Worm (Caenorhabditis elegans) whole organism, L4 larva: ENCODE data around the gene C33D3.5.

Source experiments
- F37D6.2 ChIP-seq: sonication (generic microtip); optimal IDR thresholded peaks from 2 replicates; lab custom pipeline; 2016; ENCODE audit warnings: mild to moderate bottlenecking, missing genetic modification characterization, missing compliant biosample characterization
- Y75B8A.6 ChIP-seq: fragments of 200-800 bp; sonication (Bioruptor generic); IDR thresholded peaks from 2 replicates; pipeline ENCODE4 v1.3.6; 2022; ENCODE audit warnings: missing genetic modification reagents, missing genetic modification characterization, missing compliant biosample characterization
- aly-2 ChIP-seq: sonication (generic microtip); optimal IDR thresholded peaks from 2 replicates; lab custom pipeline; 2018; ENCODE audit warnings: missing biosample characterization, missing genetic modification characterization
- ama-1 ChIP-seq: fragments of 150-350 bp; optimal IDR thresholded peaks from 2 replicates; lab custom pipeline; 2014; ENCODE audit warnings: inconsistent platforms, mixed read lengths
- fkh-10 ChIP-seq: fragments of 150-350 bp; optimal IDR thresholded peaks from 2 replicates; lab custom pipeline; 2014; ENCODE audit warnings: missing biosample characterization, missing genetic modification reagents, missing genetic modification characterization
- mdl-1 ChIP-seq, 2 experiments: fragments of 150-350 bp in 1 of 2; sonication (generic microtip) in 1 of 2; optimal IDR thresholded peaks; 2 replicates each; lab custom pipeline; 2014 to 2017; ENCODE audit warnings: missing biosample characterization in 2 of 2, missing genetic modification characterization in 2 of 2
- nhr-102 ChIP-seq: sonication (generic microtip); optimal IDR thresholded peaks from 2 replicates; lab custom pipeline; 2016; ENCODE audit warnings: mild to moderate bottlenecking, missing genetic modification characterization, moderate library complexity, missing compliant biosample characterization
- nhr-11 ChIP-seq: fragments of 150-350 bp; optimal IDR thresholded peaks from 2 replicates; lab custom pipeline; 2014; ENCODE audit warnings: missing biosample characterization, missing genetic modification characterization
- pha-4 ChIP-seq, 2 experiments: fragments of 150-350 bp in 1 of 2; fragments of 200-800 bp in 1 of 2; sonication (Bioruptor generic) in 1 of 2; IDR thresholded peaks in 1 of 2; optimal IDR thresholded peaks in 1 of 2; 2 replicates each; pipeline versions ENCODE4 v1.3.6 to Lab custom; 2014 to 2022; ENCODE audit warnings: missing genetic modification characterization in 2 of 2, missing genetic modification reagents in 2 of 2, missing biosample characterization in 1 of 2, missing compliant biosample characterization in 1 of 2
- unc-130 ChIP-seq: sonication (generic microtip); optimal IDR thresholded peaks from 2 replicates; lab custom pipeline; 2016; ENCODE audit warnings: missing genetic modification reagents, missing genetic modification characterization, missing compliant biosample characterization
- unc-39 ChIP-seq: sonication (generic microtip); optimal IDR thresholded peaks from 2 replicates; lab custom pipeline; 2017; ENCODE audit warnings: missing biosample characterization, missing genetic modification characterization
- unc-62 ChIP-seq, 3 experiments: fragments of 150-350 bp in 1 of 3; sonication (generic microtip); optimal IDR thresholded peaks in 2 of 3; peaks in 1 of 3; 1 replicate in 1 of 3; 2 replicates in 2 of 3; lab custom pipeline; 2014 to 2017; ENCODE audit warnings: missing biosample characterization in 3 of 3, missing genetic modification characterization in 3 of 3, missing genetic modification reagents in 3 of 3, missing genotype in 1 of 3
- ztf-7 ChIP-seq: fragments of 150-350 bp; optimal IDR thresholded peaks from 2 replicates; lab custom pipeline; 2014; ENCODE audit warnings: missing biosample characterization, missing genetic modification characterization

- no peak for TF ChIP-seq pha-4 (GFP tag; IDR thresholded peaks at IDR 0.05; lab: Robert Waterston, UW)
- no peak for TF ChIP-seq pha-4 (tag; optimal IDR thresholded peaks at IDR 0.05; lab: Kevin White, UChicago)
- no peak for TF ChIP-seq unc-39
- no peak for TF ChIP-seq nhr-102
- no peak for TF ChIP-seq unc-62 (GFP tag; optimal IDR thresholded peaks at IDR 0.05 in 1 of 2; lab: Kevin White, UChicago)
- TF ChIP-seq unc-62 (tag; optimal IDR thresholded peaks at IDR 0.05; lab: Kevin White, UChicago): no peak
- no peak for TF ChIP-seq aly-2
- no peak for TF ChIP-seq Y75B8A.6 (GFP tag; lab: Robert Waterston, UW)
- TF ChIP-seq ztf-7 (tag; lab: Kevin White, UChicago): no peak
- TF ChIP-seq fkh-10 (GFP tag; lab: Kevin White, UChicago): no peak
- TF ChIP-seq ama-1 (lab: Kevin White, UChicago): no peak
- TF ChIP-seq mdl-1 (tag; optimal IDR thresholded peaks at IDR 0.05; lab: Kevin White, UChicago): peak in 1 of 2 experiments; percentile 53
- TF ChIP-seq F37D6.2 (tag; lab: Kevin White, UChicago): no peak
- no peak for TF ChIP-seq unc-130 (GFP tag; lab: Kevin White, UChicago)
- TF ChIP-seq nhr-11 (tag; lab: Kevin White, UChicago): peak; percentile 9
These were observed 33.4 kb downstream of the C33D3.5 start, which contains the start of the genes mboa-7 and git-1 for ce11 chrX:10524483-10524948.
